Worm (Caenorhabditis elegans) whole organism, early embryonic: ENCODE data around the gene F59F3.6.

Experiments used
- F13C5.2 ChIP-seq: sonication (generic microtip); optimal IDR thresholded peaks from 2 replicates; lab custom pipeline; 2017; ENCODE audit warnings: mild to moderate bottlenecking, missing genetic modification characterization, inconsistent platforms, missing compliant biosample characterization
- aly-1 ChIP-seq: sonication (generic microtip); optimal IDR thresholded peaks from 2 replicates; lab custom pipeline; 2016; ENCODE audit warnings: missing genetic modification characterization, missing compliant biosample characterization
- ama-1 ChIP-seq: fragments of 150-350 bp; optimal IDR thresholded peaks from 2 replicates; lab custom pipeline; 2014
- ceh-13 ChIP-seq: fragments of 200-800 bp; sonication (Bioruptor generic); optimal IDR thresholded peaks from 2 replicates; lab custom pipeline; 2018; ENCODE audit warnings: mild to moderate bottlenecking, missing genetic modification characterization, missing compliant biosample characterization
- ceh-36 ChIP-seq: sonication (generic microtip); optimal IDR thresholded peaks from 2 replicates; lab custom pipeline; 2016; ENCODE audit warnings: missing genetic modification characterization, inconsistent platforms, missing compliant biosample characterization
- flt-1 ChIP-seq: fragments of 200-800 bp; sonication (Bioruptor generic); IDR thresholded peaks from 2 replicates; pipeline ENCODE4 v1.3.6; 2022; ENCODE audit warnings: missing genetic modification characterization, missing compliant biosample characterization
- hmbx-1 ChIP-seq: sonication (generic microtip); optimal IDR thresholded peaks from 2 replicates; lab custom pipeline; 2016; ENCODE audit warnings: mild to moderate bottlenecking, missing genetic modification characterization, missing compliant biosample characterization
- hnd-1 ChIP-seq: sonication (generic microtip); optimal IDR thresholded peaks from 2 replicates; lab custom pipeline; 2016; ENCODE audit warnings: missing genetic modification characterization, missing compliant biosample characterization
- pes-1 ChIP-seq: fragments of 200-800 bp; sonication (Bioruptor generic); IDR thresholded peaks from 2 replicates; pipeline ENCODE4 v1.3.6; 2022; ENCODE audit warnings: missing genetic modification reagents, missing genetic modification characterization, missing compliant biosample characterization
- scrt-1 ChIP-seq: fragments of 200-800 bp; sonication (Bioruptor generic); IDR thresholded peaks from 2 replicates; pipeline ENCODE4 v1.3.6; 2022; ENCODE audit warnings: missing genetic modification characterization, missing compliant biosample characterization
- sea-1 ChIP-seq: fragments of 200-800 bp; sonication (Bioruptor generic); conservative IDR thresholded peaks from 2 replicates; pipeline ENCODE4 v1.3.6; 2022; ENCODE audit warnings: missing genetic modification characterization, missing compliant biosample characterization
- tbx-11 ChIP-seq: fragments of 200-800 bp; sonication (Bioruptor generic); IDR thresholded peaks from 2 replicates; pipeline ENCODE4 v1.3.6; 2022; ENCODE audit warnings: missing genetic modification characterization, missing compliant biosample characterization
- tbx-37 ChIP-seq: fragments of 200-800 bp; sonication (Bioruptor generic); conservative IDR thresholded peaks from 2 replicates; pipeline ENCODE4 v1.3.6; 2022; ENCODE audit warnings: missing genetic modification reagents, missing genetic modification characterization, missing compliant biosample characterization
- tra-4 ChIP-seq: sonication (generic microtip); optimal IDR thresholded peaks from 2 replicates; lab custom pipeline; 2017; ENCODE audit warnings: missing genetic modification characterization, missing compliant biosample characterization

ce11 chrX:11014394-11015280 is 15.6 kb upstream of the F59F3.6 start:
- TF ChIP-seq ama-1 (lab: Kevin White, UChicago) (no peak), hmbx-1 (tag; lab: Kevin White, UChicago) (no peak), tbx-11 (GFP tag; lab: Robert Waterston, UW) (no peak), ceh-13 (GFP tag; lab: Kevin White, UChicago) (no peak), aly-1 (tag; lab: Kevin White, UChicago) (no peak), ceh-36 (tag; lab: Kevin White, UChicago) (no peak), flt-1 (GFP tag; lab: Robert Waterston, UW) (no peak), hnd-1 (tag; lab: Kevin White, UChicago) (no peak), F13C5.2 (tag; lab: Kevin White, UChicago) (no peak), tbx-37 (GFP tag; lab: Robert Waterston, UW) (no peak), pes-1 (GFP tag; lab: Robert Waterston, UW) (no peak), scrt-1 (GFP tag; lab: Robert Waterston, UW) (no peak), tra-4 (no peak), sea-1 (GFP tag; lab: Robert Waterston, UW) (no peak)
